Worm (Caenorhabditis elegans) whole organism, L4 larva: ENCODE data around the gene K11H12.6.

Experiments used
- F10B5.3 ChIP-seq: sonication (generic microtip); optimal IDR thresholded peaks from 2 replicates; lab custom pipeline; 2016; ENCODE audit warnings: mild to moderate bottlenecking, missing genetic modification characterization, missing compliant biosample characterization
- F37D6.2 ChIP-seq: sonication (generic microtip); optimal IDR thresholded peaks from 2 replicates; lab custom pipeline; 2016; ENCODE audit warnings: mild to moderate bottlenecking, missing genetic modification characterization, missing compliant biosample characterization
- F49E8.2 ChIP-seq: sonication (generic microtip); optimal IDR thresholded peaks from 2 replicates; lab custom pipeline; 2016; ENCODE audit warnings: missing compliant biosample characterization, mild to moderate bottlenecking, missing genetic modification characterization, borderline replicate concordance
- T20F7.1 ChIP-seq: fragments of 200-800 bp; sonication (Bioruptor generic); optimal IDR thresholded peaks from 2 replicates; lab custom pipeline; 2018; ENCODE audit warnings: mild to moderate bottlenecking, missing genetic modification characterization, missing compliant biosample characterization
- Y105C5A.15 ChIP-seq: fragments of 200-800 bp; sonication (Bioruptor generic); IDR thresholded peaks from 2 replicates; pipeline ENCODE4 v1.3.6; 2022; ENCODE audit warnings: missing genetic modification characterization, missing compliant biosample characterization
- ZK546.5 ChIP-seq, 2 experiments: sonication (generic microtip); optimal IDR thresholded peaks; 2 replicates each; lab custom pipeline; 2017; ENCODE audit warnings: missing biosample characterization in 2 of 2, missing genetic modification characterization in 2 of 2
- aly-2 ChIP-seq: sonication (generic microtip); optimal IDR thresholded peaks from 2 replicates; lab custom pipeline; 2018; ENCODE audit warnings: missing biosample characterization, missing genetic modification characterization
- arid-1 ChIP-seq: fragments of 200-800 bp; sonication (Bioruptor generic); conservative IDR thresholded peaks from 2 replicates; pipeline ENCODE4 v1.3.6; 2022; ENCODE audit warnings: missing genetic modification reagents, missing genetic modification characterization, missing compliant biosample characterization
- ceh-20 ChIP-seq: fragments of 200-800 bp; sonication (Bioruptor generic); IDR thresholded peaks from 2 replicates; pipeline ENCODE4 v1.3.6; 2022; ENCODE audit warnings: missing genetic modification reagents, missing genetic modification characterization, missing compliant biosample characterization
- ceh-32 ChIP-seq: sonication (generic microtip); optimal IDR thresholded peaks from 2 replicates; lab custom pipeline; 2016; ENCODE audit warnings: mild to moderate bottlenecking, missing genetic modification characterization, missing compliant biosample characterization; ENCODE audit not compliant: poor library complexity
- ceh-62 ChIP-seq: sonication (generic microtip); optimal IDR thresholded peaks from 2 replicates; lab custom pipeline; 2017; ENCODE audit warnings: missing biosample characterization, missing genetic modification characterization
- ceh-82 ChIP-seq: sonication (generic microtip); optimal IDR thresholded peaks from 2 replicates; lab custom pipeline; 2017; ENCODE audit warnings: missing biosample characterization, missing genetic modification characterization
- ces-1 ChIP-seq: fragments of 150-350 bp; sonication (generic microtip); optimal IDR thresholded peaks from 4 replicates; lab custom pipeline; 2014; ENCODE audit warnings: missing biosample characterization, missing genetic modification reagents, missing genetic modification characterization
- cey-2 ChIP-seq: sonication (generic microtip); optimal IDR thresholded peaks from 3 replicates; lab custom pipeline; 2017; ENCODE audit warnings: missing genetic modification characterization, mild to moderate bottlenecking, missing compliant biosample characterization, antibody characterized with exemption, borderline replicate concordance; ENCODE audit not compliant: insufficient read depth
- daf-19 ChIP-seq: fragments of 200-800 bp; sonication (Bioruptor generic); conservative IDR thresholded peaks from 2 replicates; pipeline ENCODE4 v1.3.6; 2022; ENCODE audit warnings: missing genetic modification characterization, missing compliant biosample characterization
- daf-8 ChIP-seq: fragments of 200-800 bp; sonication (Bioruptor generic); IDR thresholded peaks from 2 replicates; pipeline ENCODE4 v1.3.6; 2022; ENCODE audit warnings: missing genetic modification characterization, missing compliant biosample characterization
- egl-43 ChIP-seq: fragments of 200-800 bp; sonication (Bioruptor generic); IDR thresholded peaks from 2 replicates; pipeline ENCODE4 v1.3.6; 2022; ENCODE audit warnings: missing genetic modification reagents, missing genetic modification characterization, missing compliant biosample characterization
- hlh-11 ChIP-seq: fragments of 200-800 bp; sonication (Bioruptor generic); optimal IDR thresholded peaks from 2 replicates; lab custom pipeline; 2018; ENCODE audit warnings: mild to moderate bottlenecking, missing genetic modification characterization, missing compliant biosample characterization
- hlh-30 ChIP-seq: sonication (generic microtip); optimal IDR thresholded peaks from 2 replicates; lab custom pipeline; 2017; ENCODE audit warnings: antibody characterized with exemption, mild to moderate bottlenecking, missing genetic modification characterization, missing compliant biosample characterization; ENCODE audit not compliant: insufficient read depth
- jun-1 ChIP-seq: fragments of 150-350 bp; optimal IDR thresholded peaks from 2 replicates; lab custom pipeline; 2014; ENCODE audit warnings: missing biosample characterization, missing genetic modification reagents, missing genetic modification characterization
- lin-1 ChIP-seq: fragments of 200-800 bp; sonication (Bioruptor generic); IDR thresholded peaks from 2 replicates; pipeline ENCODE4 v1.3.6; 2022; ENCODE audit warnings: missing genetic modification reagents, missing genetic modification characterization, missing compliant biosample characterization
- lin-15B ChIP-seq: fragments of 150-350 bp; sonication (generic microtip); optimal IDR thresholded peaks from 3 replicates; lab custom pipeline; 2014; ENCODE audit warnings: missing biosample characterization, missing genetic modification characterization
- lin-39 ChIP-seq: fragments of 150-350 bp; optimal IDR thresholded peaks from 2 replicates; lab custom pipeline; 2014; ENCODE audit warnings: missing biosample characterization, missing genetic modification reagents, missing genetic modification characterization
- mdl-1 ChIP-seq, 2 experiments: fragments of 150-350 bp in 1 of 2; sonication (generic microtip) in 1 of 2; optimal IDR thresholded peaks; 2 replicates each; lab custom pipeline; 2014 to 2017; ENCODE audit warnings: missing biosample characterization in 2 of 2, missing genetic modification characterization in 2 of 2
- mep-1 ChIP-seq: fragments of 150-350 bp; sonication (generic microtip); optimal IDR thresholded peaks from 3 replicates; lab custom pipeline; 2014; ENCODE audit warnings: missing biosample characterization, missing genetic modification characterization
- nhr-102 ChIP-seq: sonication (generic microtip); optimal IDR thresholded peaks from 2 replicates; lab custom pipeline; 2016; ENCODE audit warnings: mild to moderate bottlenecking, missing genetic modification characterization, moderate library complexity, missing compliant biosample characterization
- nhr-11 ChIP-seq: fragments of 150-350 bp; optimal IDR thresholded peaks from 2 replicates; lab custom pipeline; 2014; ENCODE audit warnings: missing biosample characterization, missing genetic modification characterization
- nhr-25 ChIP-seq: sonication (generic microtip); optimal IDR thresholded peaks from 2 replicates; lab custom pipeline; 2017; ENCODE audit warnings: missing genetic modification characterization, mild to moderate bottlenecking, missing compliant biosample characterization, antibody characterized with exemption, moderate library complexity, borderline replicate concordance; ENCODE audit not compliant: insufficient read depth
- nhr-41 ChIP-seq: fragments of 200-800 bp; sonication (Bioruptor generic); IDR thresholded peaks from 2 replicates; pipeline ENCODE4 v1.3.6; 2022; ENCODE audit warnings: missing genetic modification reagents, missing genetic modification characterization, missing compliant biosample characterization
- nhr-76 ChIP-seq: fragments of 150-350 bp; optimal IDR thresholded peaks from 2 replicates; lab custom pipeline; 2014; ENCODE audit warnings: missing biosample characterization, missing genetic modification characterization
- pha-4 ChIP-seq, 2 experiments: fragments of 150-350 bp in 1 of 2; fragments of 200-800 bp in 1 of 2; sonication (Bioruptor generic) in 1 of 2; IDR thresholded peaks in 1 of 2; optimal IDR thresholded peaks in 1 of 2; 2 replicates each; pipeline versions ENCODE4 v1.3.6 to Lab custom; 2014 to 2022; ENCODE audit warnings: missing genetic modification characterization in 2 of 2, missing genetic modification reagents in 2 of 2, missing biosample characterization in 1 of 2, missing compliant biosample characterization in 1 of 2
- rbr-2 ChIP-seq: sonication (generic microtip); optimal IDR thresholded peaks from 2 replicates; lab custom pipeline; 2016; ENCODE audit warnings: missing genotype, missing genetic modification characterization, missing compliant biosample characterization
- saeg-2 ChIP-seq: fragments of 200-800 bp; sonication (Bioruptor generic); IDR thresholded peaks from 2 replicates; pipeline ENCODE4 v1.3.6; 2022; ENCODE audit warnings: missing genetic modification reagents, missing genetic modification characterization, missing compliant biosample characterization
- sdz-12 ChIP-seq: fragments of 200-800 bp; sonication (Bioruptor generic); optimal IDR thresholded peaks from 2 replicates; lab custom pipeline; 2018; ENCODE audit warnings: mild to moderate bottlenecking, missing genetic modification characterization, missing compliant biosample characterization
- set-16 ChIP-seq: fragments of 200-800 bp; sonication (Bioruptor generic); IDR thresholded peaks from 2 replicates; pipeline ENCODE4 v1.3.6; 2022; ENCODE audit warnings: missing genetic modification reagents, missing genetic modification characterization, missing compliant biosample characterization
- snpc-1.2 ChIP-seq: fragments of 200-800 bp; sonication (Bioruptor generic); IDR thresholded peaks from 2 replicates; pipeline ENCODE4 v1.3.6; 2022; ENCODE audit warnings: missing genetic modification reagents, missing genetic modification characterization, missing compliant biosample characterization
- spr-3 ChIP-seq: fragments of 200-800 bp; sonication (Bioruptor generic); optimal IDR thresholded peaks from 2 replicates; lab custom pipeline; 2018; ENCODE audit warnings: mild to moderate bottlenecking, missing genetic modification characterization, missing compliant biosample characterization
- unc-130 ChIP-seq: sonication (generic microtip); optimal IDR thresholded peaks from 2 replicates; lab custom pipeline; 2016; ENCODE audit warnings: missing genetic modification reagents, missing genetic modification characterization, missing compliant biosample characterization
- unc-62 ChIP-seq, 3 experiments: fragments of 150-350 bp in 1 of 3; sonication (generic microtip); optimal IDR thresholded peaks in 2 of 3; peaks in 1 of 3; 1 replicate in 1 of 3; 2 replicates in 2 of 3; lab custom pipeline; 2014 to 2017; ENCODE audit warnings: missing biosample characterization in 3 of 3, missing genetic modification characterization in 3 of 3, missing genetic modification reagents in 3 of 3, missing genotype in 1 of 3
- vab-7 ChIP-seq: fragments of 200-800 bp; sonication (Bioruptor generic); IDR thresholded peaks from 2 replicates; pipeline ENCODE4 v1.3.6; 2022; ENCODE audit warnings: missing genetic modification reagents, missing genetic modification characterization, missing compliant biosample characterization
- zag-1 ChIP-seq: fragments of 150-350 bp; optimal IDR thresholded peaks from 2 replicates; lab custom pipeline; 2014; ENCODE audit warnings: missing biosample characterization, missing genetic modification characterization
- zfp-3 ChIP-seq: fragments of 200-800 bp; sonication (Bioruptor generic); conservative IDR thresholded peaks from 2 replicates; pipeline ENCODE4 v1.3.6; 2022; ENCODE audit warnings: missing genetic modification reagents, missing genetic modification characterization, missing compliant biosample characterization
- zip-2 ChIP-seq: fragments of 150-350 bp; optimal IDR thresholded peaks from 2 replicates; lab custom pipeline; 2014; ENCODE audit warnings: missing biosample characterization, missing genetic modification characterization
- ztf-7 ChIP-seq: fragments of 150-350 bp; optimal IDR thresholded peaks from 2 replicates; lab custom pipeline; 2014; ENCODE audit warnings: missing biosample characterization, missing genetic modification characterization

K11H12.6 gene

ce11 chrIV:653138-653848 lies 13.8 kb upstream of the K11H12.6 start, which contains the start of gene K11H12.1 (continued):
- TF ChIP-seq mep-1 (tag; lab: Kevin White, UChicago) (no peak), zip-2 (no peak), vab-7 (GFP tag; lab: Robert Waterston, UW) (0 out of 2 replicates have a peak, but pooled peaks have one; percentile 27), zag-1 (no peak), hlh-11 (no peak), lin-39 (no peak), nhr-76 (tag; lab: Kevin White, UChicago) (no peak), T20F7.1 (GFP tag; lab: Kevin White, UChicago) (no peak), Y105C5A.15 (0 out of 2 replicates have a peak, but pooled peaks have one; percentile 12), set-16 (GFP tag; lab: Robert Waterston, UW) (peak; percentile 34; the same call in 1 of the 2 replicates), zfp-3 (GFP tag; lab: Robert Waterston, UW) (no peak), cey-2 (tag; lab: Kevin White, UChicago) (no peak), egl-43 (GFP tag; lab: Robert Waterston, UW) (no peak), spr-3 (GFP tag; lab: Kevin White, UChicago) (no peak), F49E8.2 (peak; percentile 53), ceh-82 (no peak), F37D6.2 (no peak), unc-62 (GFP tag; optimal IDR thresholded peaks at IDR 0.05 in 1 of 2; lab: Kevin White, UChicago) (no peak), unc-62 (tag; optimal IDR thresholded peaks at IDR 0.05; lab: Kevin White, UChicago) (no peak), ces-1 (GFP tag; lab: Kevin White, UChicago) (no peak), mdl-1 (tag; optimal IDR thresholded peaks at IDR 0.05; lab: Kevin White, UChicago) (no peak)

- TF ChIP-seq ceh-32 (peak; percentile 90), unc-130 (GFP tag; lab: Kevin White, UChicago) (peak; percentile 99), nhr-102 (tag; lab: Kevin White, UChicago) (peak; percentile 99), hlh-30 (peak; percentile 100), nhr-41 (GFP tag; lab: Robert Waterston, UW) (peak; percentile 98), nhr-11 (tag; lab: Kevin White, UChicago) (peak; percentile 100), jun-1 (tag; lab: Kevin White, UChicago) (peak; percentile 97), sdz-12 (GFP tag; lab: Kevin White, UChicago) (peak; percentile 99), daf-19 (GFP tag; lab: Robert Waterston, UW) (peak; percentile 99), set-16 (GFP tag; lab: Robert Waterston, UW) (peak; percentile 71), lin-15B (peak; percentile 96), snpc-1.2 (GFP tag; lab: Robert Waterston, UW) (peak; percentile 95), ztf-7 (tag; lab: Kevin White, UChicago) (peak; percentile 94), hlh-11 (peak; percentile 100), ceh-62 (peak; percentile 35), ZK546.5 (tag; optimal IDR thresholded peaks at IDR 0.05; lab: Kevin White, UChicago) (peak in 1 of 2 experiments; percentile 89), aly-2 (tag; lab: Kevin White, UChicago) (no peak), lin-1 (GFP tag; lab: Robert Waterston, UW) (peak; percentile 98), arid-1 (peak; percentile 99), F10B5.3 (tag; lab: Kevin White, UChicago) (peak; percentile 94), egl-43 (GFP tag; lab: Robert Waterston, UW) (peak; percentile 98), daf-8 (GFP tag; lab: Robert Waterston, UW) (0 out of 2 replicates have a peak, but pooled peaks have one; percentile 44), rbr-2 (tag; lab: Kevin White, UChicago) (peak; percentile 100), F37D6.2 (peak; percentile 97), ces-1 (GFP tag; lab: Kevin White, UChicago) (peak; percentile 92), vab-7 (GFP tag; lab: Robert Waterston, UW) (peak; percentile 99), saeg-2 (GFP tag; lab: Robert Waterston, UW) (peak; percentile 99), pha-4 (GFP tag; IDR thresholded peaks at IDR 0.05; lab: Robert Waterston, UW) (peak; percentile 99), pha-4 (tag; optimal IDR thresholded peaks at IDR 0.05; lab: Kevin White, UChicago) (peak; percentile 86), ceh-20 (GFP tag; lab: Robert Waterston, UW) (peak; percentile 100), nhr-25 (tag; lab: Kevin White, UChicago) (peak; percentile 98)
These were observed 12.3 kb upstream of the K11H12.6 start, which contains the start of the genes rpl-15 and K11H12.8 for ce11 chrIV:654526-655440. rpl-15 (minus strand) TSS chrIV:654576. K11H12.8 (plus strand) TSS chrIV:655390.
